Worm (Caenorhabditis elegans) whole organism, mixed stage, embryonic: ENCODE data around the gene clec-138.

Experiments
- elt-1 ChIP-seq: sonication (generic microtip); optimal IDR thresholded peaks from 2 replicates; lab custom pipeline; 2017; ENCODE audit warnings: missing genetic modification characterization, mild to moderate bottlenecking, missing compliant biosample characterization, antibody characterized with exemption, moderate library complexity, borderline replicate concordance; ENCODE audit not compliant: insufficient read depth
- mep-1 ChIP-seq: fragments of 150-350 bp; optimal IDR thresholded peaks from 2 replicates; lab custom pipeline; 2017; ENCODE audit warnings: missing biosample characterization, missing genetic modification reagents, missing genetic modification characterization, inconsistent platforms
- snpc-4 ChIP-seq: fragments of 150-350 bp; optimal IDR thresholded peaks from 2 replicates; lab custom pipeline; 2014; ENCODE audit warnings: missing biosample characterization, missing genetic modification characterization

ce11 chrII:4638241-4638640 is 18.6 kb upstream of the clec-138 start, which contains the start of gene che-10:
- TF ChIP-seq mep-1 (no peak), elt-1 (tag; lab: Kevin White, UChicago) (no peak), snpc-4 (tag; lab: Kevin White, UChicago) (no peak)
